Worm (Caenorhabditis elegans): ENCODE measurements around the gene efl-3.

- TF ChIP-seq hlh-15 (tag; optimal IDR thresholded peaks at IDR 0.05) (no peak), sox-4 (tag; optimal IDR thresholded peaks at IDR 0.05) (no peak), ceh-14 (tag; optimal IDR thresholded peaks at IDR 0.05) (no peak), tbx-7 (tag; optimal IDR thresholded peaks at IDR 0.05) (no peak), pax-1 (tag; optimal IDR thresholded peaks at IDR 0.05) (no peak), hlh-6 (tag; optimal IDR thresholded peaks at IDR 0.05) (no peak), F13H6.1 (tag; optimal IDR thresholded peaks at IDR 0.05) (no peak), lin-11 (tag; optimal IDR thresholded peaks at IDR 0.05) (no peak), unc-55 (GFP tag; optimal IDR thresholded peaks at IDR 0.05) (no peak), ahr-1 (tag; optimal IDR thresholded peaks at IDR 0.05) (no peak), nfya-1 (tag; optimal IDR thresholded peaks at IDR 0.05) (no peak), tbx-2 (tag; optimal IDR thresholded peaks at IDR 0.05) (no peak)
These were observed 27.6 kb downstream of the efl-3 start for ce11 chrII:8440097-8440496.
